Fruit fly (Drosophila melanogaster): ENCODE data around the gene CG6870.
A peak's percentile ranks its signal among the peaks of the same experiment; 100 is the strongest.

The CG6870 gene

DNA sequence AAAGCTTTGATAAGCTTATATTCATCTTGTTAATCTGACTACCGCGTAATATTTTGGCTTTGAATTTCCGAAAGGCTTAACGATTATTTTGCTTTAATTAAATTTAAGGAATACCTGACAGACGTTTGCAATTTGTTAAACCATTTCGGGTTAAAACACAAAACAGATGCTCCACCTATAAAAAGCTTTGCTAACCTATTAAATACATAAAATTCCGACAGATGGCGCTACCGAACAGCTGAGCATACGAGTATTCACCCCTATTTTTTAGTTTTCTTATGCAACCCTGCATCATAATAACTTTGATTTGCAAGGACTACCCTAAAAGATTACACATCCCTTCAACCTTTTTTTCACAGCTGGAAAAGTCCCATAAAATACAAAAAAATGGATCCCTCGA, 2.2 kb downstream of the CG6870 start:
- TF ChIP-seq Hr96 (GFP tag; optimal IDR thresholded peaks at IDR 0.05): peak; percentile 46
- no peak for TF ChIP-seq CG33017 (tag; optimal IDR thresholded peaks at IDR 0.05)
- peak; percentile 64 for TF ChIP-seq CG14711 (tag; optimal IDR thresholded peaks at IDR 0.05)
- no peak for TF ChIP-seq CG7101 (tag; optimal IDR thresholded peaks at IDR 0.05)
- TF ChIP-seq Clk (GFP tag; optimal IDR thresholded peaks at IDR 0.05): no peak
- TF ChIP-seq Crg-1 (GFP tag; optimal IDR thresholded peaks at IDR 0.05): no peak
- TF ChIP-seq Mnt (GFP tag; optimal IDR thresholded peaks at IDR 0.05): no peak
- no peak for TF ChIP-seq cnc (optimal IDR thresholded peaks at IDR 0.05)
- TF ChIP-seq tj (GFP tag; optimal IDR thresholded peaks at IDR 0.05): no peak
- TF ChIP-seq CG1620 (GFP tag; optimal IDR thresholded peaks at IDR 0.05): no peak
- TF ChIP-seq pad (GFP tag; optimal IDR thresholded peaks at IDR 0.05): no peak
- no peak for TF ChIP-seq ovo (GFP tag; optimal IDR thresholded peaks at IDR 0.05)
- TF ChIP-seq bab1 (GFP tag; optimal IDR thresholded peaks at IDR 0.05): no peak
- peak; percentile 29 for TF ChIP-seq toe (GFP tag; optimal IDR thresholded peaks at IDR 0.05)
- TF ChIP-seq kay (GFP tag; ENCODE audit: borderline replicate concordance): peak; percentile 30
- TF ChIP-seq CG12768 (GFP tag; optimal IDR thresholded peaks at IDR 0.05): no peak
- TF ChIP-seq CG11617 (GFP tag; optimal IDR thresholded peaks at IDR 0.05): no peak
- no peak for TF ChIP-seq CG7045 (GFP tag; optimal IDR thresholded peaks at IDR 0.05)
- no peak for TF ChIP-seq CG5204 (GFP tag; optimal IDR thresholded peaks at IDR 0.05)
- TF ChIP-seq cic (GFP tag; optimal IDR thresholded peaks at IDR 0.05): no peak

DNA sequence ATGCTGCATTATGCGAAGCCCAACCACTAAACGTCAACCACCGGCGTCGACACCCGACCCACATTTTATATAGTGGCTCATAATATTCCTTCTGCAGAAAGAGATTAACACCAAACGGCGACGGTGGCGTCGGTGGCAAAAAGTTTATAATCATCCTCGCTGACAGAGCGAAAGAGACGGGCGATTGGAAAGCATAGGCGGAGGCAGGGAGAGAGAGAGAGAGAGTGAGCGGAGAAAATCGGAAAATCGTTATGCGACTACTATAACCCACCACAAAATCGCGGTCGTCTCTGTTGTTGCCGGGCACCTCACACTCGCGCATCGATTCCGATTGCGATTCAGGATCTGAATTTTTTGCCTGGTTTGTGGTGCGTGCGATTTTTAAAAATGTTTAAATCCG, 3.0 kb downstream of the CG6870 start, which contains the start of gene Oli:
Gene Oli (plus strand): TSS at position 70 of the 400 bp plus-strand sequence.
- no peak for TF ChIP-seq CG5204 (GFP tag; optimal IDR thresholded peaks at IDR 0.05)
- TF ChIP-seq toe (GFP tag; optimal IDR thresholded peaks at IDR 0.05): no peak
- TF ChIP-seq CG1620 (GFP tag; optimal IDR thresholded peaks at IDR 0.05): no peak
- no peak for TF ChIP-seq Clk (GFP tag; optimal IDR thresholded peaks at IDR 0.05)
- TF ChIP-seq Hr96 (GFP tag; optimal IDR thresholded peaks at IDR 0.05): no peak

DNA sequence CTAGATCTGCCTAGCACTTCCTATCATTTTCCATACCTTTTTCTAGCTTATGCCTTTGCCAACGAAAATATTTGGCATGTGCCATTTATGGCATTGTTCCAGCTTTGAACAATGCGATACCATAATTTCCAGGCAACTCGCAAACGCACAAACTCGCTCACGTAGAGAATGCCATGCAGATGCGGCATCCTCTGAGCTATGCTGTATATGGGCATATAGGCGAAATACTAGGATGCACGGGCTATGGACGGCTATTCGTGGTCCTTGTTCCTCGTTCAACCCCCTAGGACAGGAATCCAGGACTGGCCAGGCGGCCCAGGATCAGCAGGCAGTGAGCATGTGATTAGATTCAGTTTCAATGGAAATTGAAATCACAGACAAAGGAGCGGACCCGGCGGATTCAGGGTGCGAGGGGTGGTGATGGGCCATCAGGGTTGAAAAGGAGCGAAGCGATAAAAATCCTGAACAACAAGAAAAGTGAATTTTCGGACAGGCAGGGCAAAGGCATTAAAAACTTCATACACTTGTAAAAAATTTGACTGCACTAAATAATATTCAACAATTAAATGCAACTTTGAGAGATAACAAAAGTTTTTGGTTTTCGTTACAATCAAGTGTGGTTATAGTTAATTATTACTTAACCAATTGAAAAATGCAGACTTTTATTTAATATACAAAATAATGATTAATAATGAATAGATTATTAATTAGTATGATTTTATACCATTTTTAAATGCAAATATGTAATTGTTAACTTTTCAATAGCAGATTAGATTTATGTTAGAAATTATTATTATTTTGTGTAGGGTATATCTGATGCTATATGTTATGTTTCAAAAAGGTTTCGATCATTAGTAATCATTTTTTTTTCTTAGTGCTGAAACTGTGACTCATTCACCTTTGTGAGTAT, 3.7 kb downstream of the CG6870 start:
- no peak for TF ChIP-seq CG12768 (GFP tag; optimal IDR thresholded peaks at IDR 0.05)

DNA sequence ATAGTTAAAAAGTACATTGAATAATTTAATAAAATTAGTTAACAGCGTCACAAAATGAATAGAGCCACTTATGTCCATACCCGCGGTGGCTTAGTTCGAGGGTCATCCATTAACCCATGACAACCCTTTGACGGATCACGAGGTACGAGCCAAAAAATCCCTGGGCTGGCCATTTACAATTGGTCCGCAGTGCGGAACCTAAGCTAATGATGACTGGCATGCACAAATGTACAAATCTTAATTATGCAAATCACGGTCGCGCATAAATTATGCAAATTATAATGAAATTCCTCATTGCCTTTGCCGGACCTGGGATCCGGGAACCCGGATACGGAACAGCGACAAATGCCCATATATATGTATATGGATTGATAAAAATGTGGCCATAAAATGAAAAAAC, 5.3 kb downstream of the CG6870 start:
- no peak for TF ChIP-seq tj (GFP tag; optimal IDR thresholded peaks at IDR 0.05)
- TF ChIP-seq cic (GFP tag; optimal IDR thresholded peaks at IDR 0.05): no peak
- no peak for TF ChIP-seq kay (GFP tag; ENCODE audit: borderline replicate concordance)
- TF ChIP-seq CG1620 (GFP tag; optimal IDR thresholded peaks at IDR 0.05): no peak
- TF ChIP-seq Crg-1 (GFP tag; optimal IDR thresholded peaks at IDR 0.05): no peak
- TF ChIP-seq CG14711 (tag; optimal IDR thresholded peaks at IDR 0.05): no peak
- TF ChIP-seq Mnt (GFP tag; optimal IDR thresholded peaks at IDR 0.05): no peak
- no peak for TF ChIP-seq Clk (GFP tag; optimal IDR thresholded peaks at IDR 0.05)
- no peak for TF ChIP-seq cnc (optimal IDR thresholded peaks at IDR 0.05)
- TF ChIP-seq CG7101 (tag; optimal IDR thresholded peaks at IDR 0.05): no peak

DNA sequence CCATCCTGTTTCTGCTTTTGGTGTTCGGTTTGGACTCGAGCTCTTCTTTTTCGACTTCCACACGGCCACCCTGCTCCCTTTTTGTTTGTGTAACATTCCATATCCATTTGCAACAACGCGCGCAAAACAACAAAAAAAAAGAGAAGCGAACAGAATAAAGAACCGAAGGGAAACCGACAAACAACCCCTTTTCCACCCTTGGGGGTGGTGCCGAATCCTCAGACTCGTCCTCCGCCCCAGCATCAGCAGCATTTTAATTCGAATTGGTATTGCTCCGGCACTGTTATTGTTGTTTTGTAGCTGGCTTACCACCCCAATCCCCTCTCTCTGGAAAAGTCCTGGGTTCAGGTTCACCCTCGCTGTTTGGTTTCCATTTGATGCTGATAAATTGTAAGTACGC, 7.1 kb downstream of the CG6870 start:
- no peak for TF ChIP-seq CG14711 (tag; optimal IDR thresholded peaks at IDR 0.05)
- TF ChIP-seq kay (GFP tag; ENCODE audit: borderline replicate concordance): no peak
- TF ChIP-seq CG7101 (tag; optimal IDR thresholded peaks at IDR 0.05): no peak
- no peak for TF ChIP-seq ovo (GFP tag; optimal IDR thresholded peaks at IDR 0.05)
- no peak for TF ChIP-seq bab1 (GFP tag; optimal IDR thresholded peaks at IDR 0.05)
- TF ChIP-seq Crg-1 (GFP tag; optimal IDR thresholded peaks at IDR 0.05): no peak
- TF ChIP-seq CG5204 (GFP tag; optimal IDR thresholded peaks at IDR 0.05): no peak
- no peak for TF ChIP-seq tj (GFP tag; optimal IDR thresholded peaks at IDR 0.05)
- no peak for TF ChIP-seq CG12768 (GFP tag; optimal IDR thresholded peaks at IDR 0.05)

DNA sequence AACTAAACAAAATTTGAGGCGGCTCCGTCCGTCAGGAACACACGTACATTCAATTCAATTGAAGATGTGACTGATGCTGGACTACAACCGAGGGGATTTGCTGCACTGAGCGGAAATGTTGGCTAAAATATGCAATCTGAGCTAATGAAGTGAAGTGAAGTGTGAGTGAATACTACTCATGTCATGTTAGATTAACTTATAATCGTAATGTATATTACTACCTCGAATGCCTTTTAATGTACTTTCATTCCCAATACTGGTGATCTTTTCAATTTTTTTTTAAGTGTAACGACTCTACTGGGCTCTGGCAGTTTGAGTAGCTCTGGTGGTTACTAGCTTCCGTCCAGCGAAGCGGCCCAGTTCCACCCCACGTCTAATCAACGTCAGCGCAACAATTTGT, 9.1 kb downstream of the CG6870 start:
- TF ChIP-seq CG14711 (tag; optimal IDR thresholded peaks at IDR 0.05) (no peak), Crg-1 (GFP tag; optimal IDR thresholded peaks at IDR 0.05) (no peak), CG33017 (tag; optimal IDR thresholded peaks at IDR 0.05) (no peak), Hr96 (GFP tag; optimal IDR thresholded peaks at IDR 0.05) (no peak), Clk (GFP tag; optimal IDR thresholded peaks at IDR 0.05) (no peak), pad (GFP tag; optimal IDR thresholded peaks at IDR 0.05) (no peak), tj (GFP tag; optimal IDR thresholded peaks at IDR 0.05) (no peak), kay (GFP tag; ENCODE audit: borderline replicate concordance) (no peak), CG7045 (GFP tag; optimal IDR thresholded peaks at IDR 0.05) (no peak)

DNA sequence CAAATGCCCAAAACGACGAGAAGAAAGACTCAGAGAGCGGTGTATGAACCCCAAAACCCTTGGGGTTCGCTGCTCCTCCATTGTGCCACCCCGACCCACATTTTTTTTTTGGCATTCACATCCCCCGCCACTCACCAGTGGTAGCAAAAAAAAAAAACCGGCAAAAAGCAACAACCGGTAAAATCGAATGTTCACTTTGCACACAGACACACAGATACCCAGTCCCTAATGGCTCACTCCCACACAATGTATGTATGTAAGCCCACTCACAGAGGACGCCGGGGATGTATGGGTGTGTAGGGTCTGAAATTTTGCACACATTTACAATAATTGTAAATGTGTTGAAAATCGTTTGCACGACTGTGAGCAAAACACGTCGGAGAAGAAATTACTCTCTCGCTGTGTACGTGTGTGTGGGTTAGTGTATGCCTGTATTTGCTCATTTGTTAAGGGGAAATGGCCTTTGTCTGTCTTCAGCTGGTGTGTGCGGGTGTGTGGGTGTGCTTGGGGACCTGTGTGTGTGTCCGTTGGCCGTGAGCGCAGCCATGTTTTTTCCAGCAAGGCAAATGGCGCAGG, 17.7 kb downstream of the CG6870 start:
- TF ChIP-seq ovo (GFP tag; optimal IDR thresholded peaks at IDR 0.05): no peak
- no peak for TF ChIP-seq tj (GFP tag; optimal IDR thresholded peaks at IDR 0.05)
- TF ChIP-seq pad (GFP tag; optimal IDR thresholded peaks at IDR 0.05): peak; percentile 84
- peak; percentile 1 for TF ChIP-seq cic (GFP tag; optimal IDR thresholded peaks at IDR 0.05)

Measured in whole organism, adult.